Worm (Caenorhabditis elegans) whole organism, late embryonic: ENCODE data around the gene ver-3.

Experiments used
- C38D4.7 ChIP-seq: fragments of 200-800 bp; sonication (Bioruptor generic); optimal IDR thresholded peaks from 2 replicates; lab custom pipeline; 2018; ENCODE audit warnings: mild to moderate bottlenecking, missing genetic modification characterization, moderate library complexity, missing compliant biosample characterization
- T23F11.4 ChIP-seq: fragments of 200-800 bp; sonication (Bioruptor generic); optimal IDR thresholded peaks from 2 replicates; lab custom pipeline; 2018; ENCODE audit warnings: mild to moderate bottlenecking, missing genetic modification characterization, missing compliant biosample characterization
- ama-1 ChIP-seq: fragments of 150-350 bp; optimal IDR thresholded peaks from 2 replicates; lab custom pipeline; 2014
- ceh-24 ChIP-seq: sonication (generic microtip); optimal IDR thresholded peaks from 2 replicates; lab custom pipeline; 2016; ENCODE audit warnings: mild to moderate bottlenecking, missing genetic modification characterization, missing compliant biosample characterization
- ceh-6 ChIP-seq: fragments of 200-800 bp; sonication (Bioruptor generic); optimal IDR thresholded peaks from 2 replicates; lab custom pipeline; 2018; ENCODE audit warnings: mild to moderate bottlenecking, missing genetic modification characterization, missing compliant biosample characterization
- fkh-10 ChIP-seq: fragments of 150-350 bp; optimal IDR thresholded peaks from 2 replicates; lab custom pipeline; 2014; ENCODE audit warnings: missing biosample characterization, missing genetic modification reagents, missing genetic modification characterization
- gmeb-2 ChIP-seq: sonication (generic microtip); optimal IDR thresholded peaks from 2 replicates; lab custom pipeline; 2016; ENCODE audit warnings: missing genetic modification characterization, inconsistent platforms, missing compliant biosample characterization
- hlh-13 ChIP-seq: fragments of 200-800 bp; sonication (Bioruptor generic); optimal IDR thresholded peaks from 2 replicates; lab custom pipeline; 2018; ENCODE audit warnings: mild to moderate bottlenecking, missing genetic modification characterization, missing compliant biosample characterization
- hlh-8 ChIP-seq: sonication (generic microtip); optimal IDR thresholded peaks from 2 replicates; lab custom pipeline; 2016; ENCODE audit warnings: missing genotype, missing genetic modification characterization, missing compliant biosample characterization
- madf-2 ChIP-seq: sonication (generic microtip); optimal IDR thresholded peaks from 2 replicates; lab custom pipeline; 2017; ENCODE audit warnings: missing genetic modification characterization, missing compliant biosample characterization
- nhr-11 ChIP-seq: fragments of 150-350 bp; optimal IDR thresholded peaks from 2 replicates; lab custom pipeline; 2014; ENCODE audit warnings: missing biosample characterization, missing genetic modification characterization
- pqm-1 ChIP-seq: sonication (generic microtip); optimal IDR thresholded peaks from 2 replicates; lab custom pipeline; 2016; ENCODE audit warnings: missing genetic modification characterization, missing compliant biosample characterization
- unc-86 ChIP-seq: sonication (generic microtip); optimal IDR thresholded peaks from 2 replicates; lab custom pipeline; 2016; ENCODE audit warnings: missing genetic modification characterization, missing compliant biosample characterization

DNA sequence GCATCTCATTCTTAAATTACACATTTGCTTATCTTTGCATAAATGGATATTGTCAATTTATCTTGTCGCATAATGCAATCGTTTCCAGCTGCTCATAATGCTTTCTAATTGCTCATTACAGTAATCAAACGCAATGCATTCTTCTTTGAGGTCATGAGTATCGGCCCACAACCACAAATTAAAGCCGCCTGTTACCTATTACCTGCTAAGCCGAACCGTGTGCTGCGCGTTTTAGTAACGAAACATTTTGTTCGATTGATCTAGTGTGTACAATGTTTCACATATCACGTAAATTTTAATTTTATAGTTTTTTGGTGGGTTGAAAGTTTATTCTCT is 41.6 kb downstream of the ver-3 start:
- no peak for TF ChIP-seq ama-1 (lab: Kevin White, UChicago)
- TF ChIP-seq fkh-10, result no peak
- no peak for TF ChIP-seq C38D4.7 (GFP tag; lab: Kevin White, UChicago)
- TF ChIP-seq pqm-1, result no peak
- no peak for TF ChIP-seq ceh-24 (tag; lab: Kevin White, UChicago)
- no peak for TF ChIP-seq unc-86 (tag; lab: Kevin White, UChicago)
- TF ChIP-seq T23F11.4 (GFP tag; lab: Kevin White, UChicago), result no peak
- no peak for TF ChIP-seq gmeb-2 (tag; lab: Kevin White, UChicago)
- no peak for TF ChIP-seq madf-2 (tag; lab: Kevin White, UChicago)
- no peak for TF ChIP-seq hlh-8 (tag; lab: Kevin White, UChicago)
- TF ChIP-seq nhr-11 (tag; lab: Kevin White, UChicago), result no peak
- TF ChIP-seq hlh-13, result no peak
- no peak for TF ChIP-seq ceh-6 (GFP tag; lab: Kevin White, UChicago)
